Worm (Caenorhabditis elegans) whole organism, early embryonic: Measurements from ENCODE around the gene F40A3.3.

Experiments
- ama-1 ChIP-seq: fragments of 150-350 bp; optimal IDR thresholded peaks from 2 replicates; lab custom pipeline; 2014
- flt-1 ChIP-seq: fragments of 200-800 bp; sonication (Bioruptor generic); IDR thresholded peaks from 2 replicates; pipeline ENCODE4 v1.3.6; 2022; ENCODE audit warnings: missing genetic modification characterization, missing compliant biosample characterization
- hmg-4 ChIP-seq: fragments of 200-800 bp; sonication (Bioruptor generic); optimal IDR thresholded peaks from 2 replicates; lab custom pipeline; 2018; ENCODE audit warnings: mild to moderate bottlenecking, missing genetic modification characterization, missing compliant biosample characterization

DNA sequence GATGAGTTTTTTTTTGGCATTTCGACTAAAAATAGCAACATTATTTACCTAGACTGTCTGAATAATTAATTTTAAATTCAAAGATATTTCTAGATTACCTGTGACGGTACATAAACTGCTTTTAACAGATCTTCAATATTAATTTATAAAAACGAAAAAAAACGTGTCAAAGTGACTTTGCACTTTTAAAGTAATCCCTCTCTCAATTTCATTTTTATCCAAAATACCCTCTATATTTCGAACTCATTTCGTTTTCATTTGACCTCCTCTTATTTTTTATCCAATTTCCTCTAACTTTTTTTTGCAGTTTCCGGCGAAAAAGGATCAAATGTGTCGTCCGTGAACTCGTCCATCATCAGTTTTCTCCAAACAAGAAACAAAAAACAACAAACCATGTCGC is 1.8 kb upstream of the F40A3.3 start, which contains the start of gene F40A3.4:
- no peak for TF ChIP-seq hmg-4 (GFP tag; lab: Kevin White, UChicago)
- TF ChIP-seq flt-1 (GFP tag; lab: Robert Waterston, UW): no peak
- no peak for TF ChIP-seq ama-1
